Fruit fly (Drosophila melanogaster): ENCODE results near the gene CG11134.

- TF ChIP-seq CG8478 (optimal IDR thresholded peaks at IDR 0.05) = no peak
- TF ChIP-seq CTCF (optimal IDR thresholded peaks at IDR 0.05) = no peak
These were observed 21.3 kb downstream of the CG11134 start, which contains the start of gene Yp3 for dm6 chrX:13758989-13759549.

Data from S2 (cell line).